Worm (Caenorhabditis elegans): ENCODE data around the gene tsp-8.

Gene tsp-8

DNA sequence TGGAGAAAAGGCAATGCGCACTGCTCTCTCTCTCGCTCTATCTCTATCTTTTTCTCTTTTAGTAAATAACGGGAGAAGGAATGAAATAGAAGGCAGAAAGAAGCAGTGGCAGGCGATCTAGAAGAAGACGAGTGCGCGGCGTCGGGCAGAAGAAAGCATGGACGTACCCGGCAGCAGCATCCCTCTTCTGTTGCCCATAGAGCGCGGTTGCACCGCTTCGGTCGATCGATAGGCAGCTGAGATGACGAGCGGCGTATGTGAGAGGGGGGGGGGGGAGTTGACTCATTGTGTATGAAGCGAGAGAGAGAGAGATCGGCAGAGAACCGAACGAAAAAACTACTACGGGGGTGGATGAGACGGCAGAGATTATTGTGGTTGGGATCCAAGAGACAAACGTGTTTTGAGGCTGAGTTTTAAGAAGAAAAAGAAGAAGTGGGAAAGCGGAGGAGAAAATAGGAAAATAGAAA is 21.1 kb downstream of the tsp-8 start (continued):
- TF ChIP-seq jun-1 (tag; optimal IDR thresholded peaks at IDR 0.05) (peak; percentile 83), zag-1 (tag; optimal IDR thresholded peaks at IDR 0.05) (peak; percentile 49), ztf-7 (tag; optimal IDR thresholded peaks at IDR 0.05) (no peak), aha-1 (tag) (peak; percentile 99), saeg-2 (GFP tag; IDR thresholded peaks at IDR 0.05) (no peak; the same call in 1 of the 2 replicates), Y105C5A.15 (GFP tag; IDR thresholded peaks at IDR 0.05) (no peak), nhr-10 (tag; optimal IDR thresholded peaks at IDR 0.05) (peak; percentile 72), nhr-77 (tag; optimal IDR thresholded peaks at IDR 0.05) (peak; percentile 76), daf-12 (tag; optimal IDR thresholded peaks at IDR 0.05) (no peak), egl-43 (GFP tag; IDR thresholded peaks at IDR 0.05) (peak; percentile 95), hif-1 (tag; optimal IDR thresholded peaks at IDR 0.05) (peak; percentile 31 to 88), mdt-29 (GFP tag; IDR thresholded peaks at IDR 0.05) (no peak), pha-4 (GFP tag; IDR thresholded peaks at IDR 0.05) (peak; percentile 88), pha-4 (tag; optimal IDR thresholded peaks at IDR 0.05) (no peak), ztf-11 (tag; optimal IDR thresholded peaks at IDR 0.05) (no peak), Y48G9A.11 (GFP tag; IDR thresholded peaks at IDR 0.05) (no peak), nhr-42 (GFP tag; IDR thresholded peaks at IDR 0.05) (0 out of 2 replicates have a peak, but pooled peaks have one; percentile 46), nhr-76 (tag; optimal IDR thresholded peaks at IDR 0.05) (no peak), egl-27 (tag; optimal IDR thresholded peaks at IDR 0.05) (no peak), ceh-44 (GFP tag; IDR thresholded peaks at IDR 0.05) (peak; percentile 59; the same call in 1 of the 2 replicates), mdl-1 (tag; optimal IDR thresholded peaks at IDR 0.05) (peak; percentile 90 to 91), hlh-30 (tag; optimal IDR thresholded peaks at IDR 0.05; ENCODE audit: insufficient read depth) (peak; percentile 89), T20F7.1 (GFP tag; optimal IDR thresholded peaks at IDR 0.05) (peak; percentile 81), daf-19 (GFP tag; conservative IDR thresholded peaks at IDR 0.05) (no peak), ama-1 (optimal IDR thresholded peaks at IDR 0.05) (no peak), dmd-6 (GFP tag; IDR thresholded peaks at IDR 0.05) (peak; percentile 86), snpc-4 (tag; optimal IDR thresholded peaks at IDR 0.05) (peak; percentile 58), gei-8 (GFP tag; optimal IDR thresholded peaks at IDR 0.05) (peak; percentile 82), attf-4 (tag; optimal IDR thresholded peaks at IDR 0.05) (no peak), daf-16 (GFP tag; optimal IDR thresholded peaks at IDR 0.05) (peak in 1 of 2 experiments; percentile 95), daf-16 (tag; optimal IDR thresholded peaks at IDR 0.05) (peak; percentile 33), nhr-11 (tag; optimal IDR thresholded peaks at IDR 0.05) (peak; percentile 92), T26A8.4 (GFP tag; IDR thresholded peaks at IDR 0.05) (peak; percentile 90), vab-7 (GFP tag; IDR thresholded peaks at IDR 0.05) (peak; percentile 58; the same call in 1 of the 2 replicates), mxl-2 (GFP tag; conservative IDR thresholded peaks at IDR 0.05) (0 out of 2 replicates have a peak, but pooled peaks have one; percentile 37), mxl-3 (GFP tag; optimal IDR thresholded peaks at IDR 0.05) (peak; percentile 97), F49E8.2 (tag; optimal IDR thresholded peaks at IDR 0.05; ENCODE audit: borderline replicate concordance) (no peak), ceh-62 (tag; optimal IDR thresholded peaks at IDR 0.05) (no peak), lsy-2 (tag; optimal IDR thresholded peaks at IDR 0.05) (peak; percentile 73 to 88), Y75B8A.6 (GFP tag; IDR thresholded peaks at IDR 0.05) (no peak), F44E2.7 (GFP tag; IDR thresholded peaks at IDR 0.05) (no peak), fkh-10 (GFP tag; optimal IDR thresholded peaks at IDR 0.05) (peak; percentile 97), ceh-82 (tag; optimal IDR thresholded peaks at IDR 0.05) (no peak), nhr-25 (tag; optimal IDR thresholded peaks at IDR 0.05; ENCODE audit: borderline replicate concordance, insufficient read depth) (peak; percentile 91), ceh-28 (tag; optimal IDR thresholded peaks at IDR 0.05) (peak; percentile 90), cey-2 (tag; optimal IDR thresholded peaks at IDR 0.05; ENCODE audit: borderline replicate concordance, insufficient read depth) (no peak), pqm-1 (tag; optimal IDR thresholded peaks at IDR 0.05) (no peak), ctbp-1 (GFP tag; IDR thresholded peaks at IDR 0.05) (peak; percentile 97), lin-38 (GFP tag; IDR thresholded peaks at IDR 0.05) (peak; percentile 98), sdz-12 (GFP tag; optimal IDR thresholded peaks at IDR 0.05) (no peak), daf-8 (GFP tag; IDR thresholded peaks at IDR 0.05) (no peak), lim-7 (GFP tag; IDR thresholded peaks at IDR 0.05) (no peak)

Data from whole organism, L4 larva.